Fruit fly (Drosophila melanogaster) whole organism, embryonic: Measurements from ENCODE around the gene CG32188.

ENCODE experiments used
- Ada2b ChIP-seq: fragments of 200-800 bp; sonication (Bioruptor generic); IDR thresholded peaks from 2 replicates; pipeline ENCODE4 v1.3.6; 2022; ENCODE audit warnings: missing biosample characterization, missing genetic modification characterization
- Atf6 ChIP-seq: fragments of 200-800 bp; sonication (Bioruptor generic); IDR thresholded peaks from 2 replicates; pipeline ENCODE4 v1.3.6; 2022; ENCODE audit warnings: missing biosample characterization, missing genetic modification characterization
- CG10147 ChIP-seq: fragments of 200-800 bp; sonication (Bioruptor generic); optimal IDR thresholded peaks from 2 replicates; lab custom pipeline; 2019; ENCODE audit warnings: missing biosample characterization, mild to moderate bottlenecking, missing genetic modification characterization, moderate library complexity
- CG10462 ChIP-seq: fragments of 200-800 bp; sonication (Bioruptor generic); optimal IDR thresholded peaks from 2 replicates; lab custom pipeline; 2016; ENCODE audit warnings: missing biosample characterization, missing genetic modification characterization
- CG15696 ChIP-seq: fragments of 200-800 bp; sonication (Bioruptor generic); optimal IDR thresholded peaks from 2 replicates; lab custom pipeline; 2019; ENCODE audit warnings: missing biosample characterization, mild to moderate bottlenecking, missing genetic modification characterization, moderate library complexity
- CG18476 ChIP-seq: fragments of 200-800 bp; sonication (Bioruptor generic); optimal IDR thresholded peaks from 2 replicates; lab custom pipeline; 2016; ENCODE audit warnings: missing biosample characterization, mild to moderate bottlenecking, missing genetic modification characterization
- CG18619 ChIP-seq: fragments of 200-800 bp; sonication (Bioruptor generic); optimal IDR thresholded peaks from 3 replicates; lab custom pipeline; 2017; ENCODE audit warnings: missing biosample characterization, mild to moderate bottlenecking, missing genetic modification characterization
- CG30403 ChIP-seq: fragments of 200-800 bp; sonication (Bioruptor generic); optimal IDR thresholded peaks from 3 replicates; lab custom pipeline; 2016; ENCODE audit warnings: missing biosample characterization, missing genetic modification characterization
- CG31365 ChIP-seq: fragments of 200-800 bp; sonication (Bioruptor generic); optimal IDR thresholded peaks from 2 replicates; lab custom pipeline; 2018; ENCODE audit warnings: missing biosample characterization, mild to moderate bottlenecking, missing genetic modification characterization
- CG3163 ChIP-seq: fragments of 200-800 bp; sonication (Bioruptor generic); optimal IDR thresholded peaks from 3 replicates; lab custom pipeline; 2016; ENCODE audit warnings: missing biosample characterization, missing genetic modification characterization
- CG3281 ChIP-seq: fragments of 200-800 bp; sonication (Bioruptor generic); optimal IDR thresholded peaks from 3 replicates; lab custom pipeline; 2017; ENCODE audit warnings: missing biosample characterization, mild to moderate bottlenecking, missing genetic modification characterization
- CG4282 ChIP-seq: fragments of 200-800 bp; sonication (Bioruptor generic); optimal IDR thresholded peaks from 2 replicates; lab custom pipeline; 2016; ENCODE audit warnings: missing biosample characterization, missing genetic modification characterization
- CG6854 ChIP-seq: fragments of 200-800 bp; sonication (Bioruptor generic); optimal IDR thresholded peaks from 3 replicates; lab custom pipeline; 2017; ENCODE audit warnings: missing biosample characterization, mild to moderate bottlenecking, missing genetic modification characterization
- CG7556 ChIP-seq: fragments of 200-800 bp; sonication (Bioruptor generic); optimal IDR thresholded peaks from 2 replicates; lab custom pipeline; 2017; ENCODE audit warnings: missing biosample characterization, mild to moderate bottlenecking, missing genetic modification characterization
- CG8089 ChIP-seq: fragments of 200-800 bp; sonication (Bioruptor generic); optimal IDR thresholded peaks from 3 replicates; lab custom pipeline; 2016; ENCODE audit warnings: missing biosample characterization, missing genetic modification characterization
- CG9437 ChIP-seq: fragments of 200-800 bp; sonication (Bioruptor generic); optimal IDR thresholded peaks from 2 replicates; lab custom pipeline; 2018; ENCODE audit warnings: missing biosample characterization, mild to moderate bottlenecking, missing genetic modification characterization
- Drgx ChIP-seq: fragments of 200-800 bp; sonication (Bioruptor generic); IDR thresholded peaks from 2 replicates; pipeline ENCODE4 v1.3.6; 2022; ENCODE audit warnings: missing biosample characterization, missing genetic modification characterization
- Elba2 ChIP-seq: fragments of 200-800 bp; sonication (Bioruptor generic); optimal IDR thresholded peaks from 3 replicates; lab custom pipeline; 2016; ENCODE audit warnings: missing biosample characterization, missing genetic modification characterization
- GATAe ChIP-seq: fragments of 200-800 bp; sonication (Bioruptor generic); conservative IDR thresholded peaks from 2 replicates; pipeline ENCODE4 v1.3.6; 2022; ENCODE audit warnings: missing biosample characterization, missing genetic modification characterization
- H2.0 ChIP-seq: fragments of 200-800 bp; sonication (Bioruptor generic); IDR thresholded peaks from 2 replicates; pipeline ENCODE4 v1.3.6; 2022; ENCODE audit warnings: missing biosample characterization, missing genetic modification characterization
- HHEX ChIP-seq: fragments of 200-800 bp; sonication (Bioruptor generic); optimal IDR thresholded peaks from 3 replicates; lab custom pipeline; 2017; ENCODE audit warnings: missing biosample characterization, mild to moderate bottlenecking, missing genetic modification characterization, missing genetic modification reagents
- HLHmδ ChIP-seq: fragments of 200-800 bp; sonication (Bioruptor generic); optimal IDR thresholded peaks from 2 replicates; lab custom pipeline; 2018; ENCODE audit warnings: missing biosample characterization, mild to moderate bottlenecking, missing genetic modification characterization, moderate library complexity
- Hmr ChIP-seq: fragments of 200-800 bp; sonication (Bioruptor generic); optimal IDR thresholded peaks from 3 replicates; lab custom pipeline; 2017; ENCODE audit warnings: mild to moderate bottlenecking, missing biosample characterization, missing genetic modification reagents, missing genetic modification characterization
- MTF-1 ChIP-seq: fragments of 200-800 bp; sonication (Bioruptor generic); optimal IDR thresholded peaks from 2 replicates; lab custom pipeline; 2018; ENCODE audit warnings: missing biosample characterization, mild to moderate bottlenecking, missing genetic modification characterization, borderline replicate concordance
- Meics ChIP-seq: fragments of 200-800 bp; sonication (Bioruptor generic); optimal IDR thresholded peaks from 2 replicates; lab custom pipeline; 2017; ENCODE audit warnings: missing biosample characterization, mild to moderate bottlenecking, missing genetic modification characterization
- Myb ChIP-seq: fragments of 200-800 bp; sonication (Bioruptor generic); optimal IDR thresholded peaks from 2 replicates; lab custom pipeline; 2016; ENCODE audit warnings: missing biosample characterization, missing genetic modification characterization
- Side ChIP-seq: fragments of 200-800 bp; sonication (Bioruptor generic); optimal IDR thresholded peaks from 2 replicates; lab custom pipeline; 2016; ENCODE audit warnings: missing biosample characterization, missing genetic modification characterization
- Stat92E ChIP-seq, 3 experiments: fragments of >200 bp in 2 of 3; fragments of 200-800 bp in 1 of 3; sonication (Bioruptor generic) in 1 of 3; optimal IDR thresholded peaks; 2 replicates each; lab custom pipeline; 2017 to 2019; ENCODE audit warnings: missing biosample characterization in 3 of 3, missing genetic modification characterization in 3 of 3, mild to moderate bottlenecking in 1 of 3, moderate library complexity in 1 of 3
- TFAM ChIP-seq: fragments of 200-800 bp; sonication (Bioruptor generic); optimal IDR thresholded peaks from 2 replicates; lab custom pipeline; 2017; ENCODE audit warnings: missing biosample characterization, missing genetic modification characterization, inconsistent platforms
- Usf ChIP-seq: fragments of 200-800 bp; sonication (Bioruptor generic); optimal IDR thresholded peaks from 2 replicates; lab custom pipeline; 2017; ENCODE audit warnings: missing genotype, missing biosample characterization, missing genetic modification characterization
- dan ChIP-seq: fragments of 200-800 bp; sonication (Bioruptor generic); IDR thresholded peaks from 2 replicates; pipeline ENCODE4 v1.3.6; 2022; ENCODE audit warnings: missing biosample characterization, missing genetic modification characterization
- fd3F ChIP-seq: fragments of 200-800 bp; sonication (Bioruptor generic); optimal IDR thresholded peaks from 2 replicates; lab custom pipeline; 2018; ENCODE audit warnings: missing biosample characterization, mild to moderate bottlenecking, missing genetic modification characterization, moderate library complexity
- fd64A ChIP-seq: fragments of 200-800 bp; sonication (Bioruptor generic); optimal IDR thresholded peaks from 3 replicates; lab custom pipeline; 2018; ENCODE audit warnings: missing biosample characterization, mild to moderate bottlenecking, missing genetic modification characterization
- fu2 ChIP-seq: fragments of 200-800 bp; sonication (Bioruptor generic); optimal IDR thresholded peaks from 2 replicates; lab custom pipeline; 2016; ENCODE audit warnings: missing biosample characterization, missing genetic modification characterization
- gem ChIP-seq: fragments of 200-800 bp; sonication (Bioruptor generic); optimal IDR thresholded peaks from 2 replicates; lab custom pipeline; 2019; ENCODE audit warnings: missing biosample characterization, mild to moderate bottlenecking, missing genetic modification characterization, moderate library complexity
- grn ChIP-seq: fragments of 200-800 bp; sonication (Bioruptor generic); optimal IDR thresholded peaks from 3 replicates; lab custom pipeline; 2017; ENCODE audit warnings: missing biosample characterization, missing genetic modification characterization
- gsb ChIP-seq: fragments of 200-800 bp; sonication (Bioruptor generic); IDR thresholded peaks from 2 replicates; pipeline ENCODE4 v1.3.6; 2022; ENCODE audit warnings: missing biosample characterization, missing genetic modification characterization
- ham ChIP-seq: fragments of 200-800 bp; sonication (Bioruptor generic); IDR thresholded peaks from 2 replicates; pipeline ENCODE4 v1.3.6; 2022; ENCODE audit warnings: missing biosample characterization, missing genetic modification characterization
- hb ChIP-seq: fragments of 200-800 bp; sonication (Bioruptor generic); IDR thresholded peaks from 3 replicates; pipeline ENCODE4 v1.3.6; 2022; ENCODE audit warnings: missing biosample characterization, missing genetic modification characterization; ENCODE audit not compliant: partially characterized antibody
- her ChIP-seq: fragments of 200-800 bp; sonication (Bioruptor generic); optimal IDR thresholded peaks from 2 replicates; lab custom pipeline; 2016; ENCODE audit warnings: missing biosample characterization, missing genetic modification characterization
- kay ChIP-seq: fragments of 200-800 bp; sonication (Bioruptor generic); optimal IDR thresholded peaks from 2 replicates; lab custom pipeline; 2016; ENCODE audit warnings: missing biosample characterization, missing genetic modification characterization
- lbe ChIP-seq: fragments of 200-800 bp; sonication (Bioruptor generic); optimal IDR thresholded peaks from 2 replicates; lab custom pipeline; 2016; ENCODE audit warnings: missing biosample characterization, mild to moderate bottlenecking, missing genetic modification characterization
- lilli ChIP-seq: fragments of 200-800 bp; sonication (Bioruptor generic); optimal IDR thresholded peaks from 3 replicates; lab custom pipeline; 2016; ENCODE audit warnings: missing biosample characterization, missing genetic modification characterization
- oc ChIP-seq: fragments of 200-800 bp; sonication (Bioruptor generic); optimal IDR thresholded peaks from 2 replicates; lab custom pipeline; 2018; ENCODE audit warnings: missing biosample characterization, mild to moderate bottlenecking, missing genetic modification characterization, moderate library complexity
- salm ChIP-seq: fragments of 200-800 bp; sonication (Bioruptor generic); optimal IDR thresholded peaks from 2 replicates; lab custom pipeline; 2018; ENCODE audit warnings: missing biosample characterization, mild to moderate bottlenecking, missing genetic modification characterization
- so ChIP-seq: fragments of 200-800 bp; sonication (Bioruptor generic); IDR thresholded peaks from 3 replicates; pipeline ENCODE4 v1.3.6; 2022; ENCODE audit warnings: missing biosample characterization, missing genetic modification characterization
- toy ChIP-seq: fragments of 200-800 bp; sonication (Bioruptor generic); IDR thresholded peaks from 2 replicates; pipeline ENCODE4 v1.3.6; 2022; ENCODE audit warnings: missing biosample characterization, missing genetic modification characterization
- wor ChIP-seq: fragments of 200-800 bp; sonication (Bioruptor generic); IDR thresholded peaks from 2 replicates; pipeline ENCODE4 v1.3.6; 2022; ENCODE audit warnings: missing biosample characterization, missing genetic modification characterization
- zf30C ChIP-seq: fragments of 200-800 bp; sonication (Bioruptor generic); optimal IDR thresholded peaks from 3 replicates; lab custom pipeline; 2018; ENCODE audit warnings: missing biosample characterization, mild to moderate bottlenecking, missing genetic modification characterization

CG32188 gene

DNA sequence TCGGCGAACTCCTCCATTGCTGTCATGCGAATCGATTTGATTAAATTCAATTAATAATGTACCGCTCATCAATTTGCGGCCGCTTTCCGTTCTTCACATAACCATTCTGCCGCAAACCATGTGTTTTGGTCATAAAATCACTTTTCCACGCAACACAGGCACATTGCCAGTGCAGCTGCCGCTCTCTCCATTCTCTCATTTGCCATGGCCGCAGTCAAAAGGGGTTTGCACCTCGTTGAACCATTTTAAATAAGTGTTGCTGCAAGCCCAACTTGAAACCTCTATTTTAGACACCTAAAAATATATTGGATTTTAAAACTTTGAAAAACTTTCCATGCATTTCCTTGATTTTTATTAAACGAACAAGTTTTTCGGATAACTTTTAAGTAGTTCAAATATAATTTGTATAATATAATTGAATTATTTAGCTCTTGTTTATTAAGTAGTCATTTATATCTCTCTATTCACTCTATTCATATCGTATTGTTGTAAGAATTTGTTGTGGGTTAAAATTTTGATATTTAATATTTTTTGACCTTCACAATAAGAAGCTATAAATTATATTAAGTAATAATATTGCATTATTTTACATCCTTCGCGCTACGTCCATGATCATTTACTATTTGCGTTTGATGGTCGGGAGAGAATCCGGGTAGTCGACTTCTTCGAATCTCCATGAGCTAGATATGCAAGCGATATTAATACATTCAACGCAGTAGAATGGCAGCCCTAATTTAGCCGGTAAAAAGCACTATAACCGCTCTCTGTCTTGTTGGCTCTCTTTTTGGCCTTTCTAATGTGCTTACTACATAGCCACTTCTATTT lies 23.4 kb upstream of the CG32188 start, which contains the start of gene CG5535 (continued):
- no peak; the same call in 1 of the 2 replicates for TF ChIP-seq GATAe (GFP tag; lab: Robert Waterston, UW)
- TF ChIP-seq grn (GFP tag; lab: Kevin White, UChicago) = no peak
- TF ChIP-seq Atf6 (GFP tag; lab: Robert Waterston, UW) = no peak; the same call in 1 of the 2 replicates
- peak; percentile 63 for TF ChIP-seq H2.0 (GFP tag; lab: Robert Waterston, UW)
- TF ChIP-seq zf30C = no peak
- peak; percentile 90 for TF ChIP-seq gem (tag; lab: Kevin White, UChicago)
- TF ChIP-seq Elba2 (GFP tag; lab: Kevin White, UChicago) = no peak
- TF ChIP-seq CG30403 (GFP tag; lab: Kevin White, UChicago) = peak; percentile 92
- peak; percentile 80 for TF ChIP-seq Usf
- TF ChIP-seq fu2 (GFP tag; lab: Kevin White, UChicago) = peak; percentile 14
- peak; percentile 59 for TF ChIP-seq MTF-1 (GFP tag; lab: Kevin White, UChicago)
- no peak for TF ChIP-seq hb (GFP tag; lab: Robert Waterston, UW)
- TF ChIP-seq salm (tag; lab: Kevin White, UChicago) = peak; percentile 60
- no peak; the same call in 1 of the 2 replicates for TF ChIP-seq toy
- peak; percentile 64 for TF ChIP-seq CG10462 (GFP tag; lab: Kevin White, UChicago)
- peak; percentile 93 for TF ChIP-seq CG9437
- TF ChIP-seq Drgx (GFP tag; lab: Robert Waterston, UW) = peak; percentile 59
- TF ChIP-seq fd64A (GFP tag; lab: Kevin White, UChicago) = no peak
- peak; percentile 86 for TF ChIP-seq CG10147 (GFP tag; lab: Kevin White, UChicago)
- peak; percentile 54 for TF ChIP-seq HLHmδ (GFP tag; lab: Kevin White, UChicago)
- TF ChIP-seq Stat92E (GFP tag; optimal IDR thresholded peaks at IDR 0.05; lab: Kevin White, UChicago) = peak in 1 of 3 experiments; percentile 12
- no peak for TF ChIP-seq CG4282 (GFP tag; lab: Kevin White, UChicago)
- TF ChIP-seq ham (GFP tag; lab: Robert Waterston, UW) = no peak
- peak; percentile 37 for TF ChIP-seq kay (GFP tag; lab: Kevin White, UChicago)
- TF ChIP-seq CG31365 (tag; lab: Kevin White, UChicago) = peak; percentile 43
- TF ChIP-seq lbe (GFP tag; lab: Kevin White, UChicago) = no peak
- peak; percentile 63 for TF ChIP-seq CG6854 (GFP tag; lab: Kevin White, UChicago)
- no peak for TF ChIP-seq CG3163 (GFP tag; lab: Kevin White, UChicago)
- TF ChIP-seq so = no peak
- TF ChIP-seq her (GFP tag; lab: Kevin White, UChicago) = peak; percentile 72
- peak; percentile 80 for TF ChIP-seq CG3281 (GFP tag; lab: Kevin White, UChicago)
- no peak for TF ChIP-seq TFAM (GFP tag; lab: Kevin White, UChicago)
- TF ChIP-seq fd3F (GFP tag; lab: Kevin White, UChicago) = peak; percentile 67
- peak; percentile 90 for TF ChIP-seq Meics (GFP tag; lab: Kevin White, UChicago)
- peak; percentile 64 for TF ChIP-seq Side
- TF ChIP-seq wor = 0 out of 2 replicates have a peak, but pooled peaks have one; percentile 51
- TF ChIP-seq CG7556 = peak; percentile 97
- peak; percentile 42 for TF ChIP-seq CG18476
- peak; percentile 64 for TF ChIP-seq lilli (GFP tag; lab: Kevin White, UChicago)
- peak; percentile 61 for TF ChIP-seq CG15696
- no peak for TF ChIP-seq dan (GFP tag; lab: Robert Waterston, UW)
- TF ChIP-seq oc (tag; lab: Kevin White, UChicago) = no peak
- peak; percentile 90 for TF ChIP-seq CG18619
- TF ChIP-seq CG8089 = no peak
- TF ChIP-seq Myb (GFP tag; lab: Kevin White, UChicago) = peak; percentile 24
- TF ChIP-seq HHEX (GFP tag; lab: Kevin White, UChicago) = peak; percentile 66
- peak; percentile 33 for TF ChIP-seq Ada2b (GFP tag; lab: Robert Waterston, UW)
- peak; percentile 7 for TF ChIP-seq gsb (GFP tag; lab: Robert Waterston, UW)
- peak; percentile 81 for TF ChIP-seq Hmr (GFP tag; lab: Kevin White, UChicago)
